Worm (Caenorhabditis elegans): ENCODE data around the gene atfs-1.

ce11 chrV:14165745-14166144, 27.7 kb upstream of the atfs-1 start:
- TF ChIP-seq dpl-1 (GFP tag; optimal IDR thresholded peaks at IDR 0.05): no peak
- TF ChIP-seq hlh-30 (tag; optimal IDR thresholded peaks at IDR 0.05; ENCODE audit: insufficient read depth): no peak
- no peak for TF ChIP-seq F26F4.8 (GFP tag; conservative IDR thresholded peaks at IDR 0.05)
- TF ChIP-seq pha-4 (GFP tag; IDR thresholded peaks at IDR 0.05): no peak
- no peak for TF ChIP-seq pha-4 (tag; optimal IDR thresholded peaks at IDR 0.05)
- no peak for TF ChIP-seq nhr-111 (GFP tag; optimal IDR thresholded peaks at IDR 0.05)

All from whole organism, L4 larva.